Worm (Caenorhabditis elegans) whole organism, L4/young adult: ENCODE results near the gene T12A2.3.

Experiments used
- W03F9.2 ChIP-seq: fragments of 150-350 bp; optimal IDR thresholded peaks from 2 replicates; lab custom pipeline; 2014; ENCODE audit warnings: missing biosample characterization, missing genetic modification characterization
- dao-5 ChIP-seq: sonication (generic microtip); optimal IDR thresholded peaks from 2 replicates; lab custom pipeline; 2016; ENCODE audit warnings: missing genotype, missing genetic modification characterization, moderate library complexity, missing compliant biosample characterization
- him-1 ChIP-seq: sonication (generic microtip); optimal IDR thresholded peaks from 2 replicates; lab custom pipeline; 2016; ENCODE audit warnings: missing genotype, missing genetic modification reagents, missing genetic modification characterization, missing compliant biosample characterization

ce11 chrIII:6215476-6215875 lies 25.2 kb upstream of the T12A2.3 start, which contains the start of gene C23G10.11:
- no peak for TF ChIP-seq him-1 (tag; lab: Kevin White, UChicago)
- TF ChIP-seq dao-5 (tag; lab: Kevin White, UChicago): no peak
- no peak for TF ChIP-seq W03F9.2
